Worm (Caenorhabditis elegans) whole organism, L2 larva: Measurements from ENCODE around the gene frm-7.

ENCODE experiments used
- C34F6.9 ChIP-seq: fragments of 150-350 bp; optimal IDR thresholded peaks from 2 replicates; lab custom pipeline; 2014; ENCODE audit warnings: missing biosample characterization, missing genetic modification characterization
- F13H6.1 ChIP-seq: sonication (generic microtip); optimal IDR thresholded peaks from 2 replicates; lab custom pipeline; 2016; ENCODE audit warnings: missing genetic modification characterization, missing compliant biosample characterization
- R02D3.7 ChIP-seq: fragments of 150-350 bp; optimal IDR thresholded peaks from 2 replicates; lab custom pipeline; 2014; ENCODE audit warnings: missing biosample characterization, missing genetic modification characterization
- Y55F3AM.14 ChIP-seq: fragments of 200-800 bp; sonication (Bioruptor generic); optimal IDR thresholded peaks from 2 replicates; lab custom pipeline; 2018; ENCODE audit warnings: mild to moderate bottlenecking, missing genetic modification characterization, missing compliant biosample characterization
- ZK546.5 ChIP-seq: sonication (generic microtip); optimal IDR thresholded peaks from 2 replicates; lab custom pipeline; 2017; ENCODE audit warnings: missing biosample characterization, missing genetic modification characterization
- alr-1 ChIP-seq: fragments of 150-350 bp; optimal IDR thresholded peaks from 2 replicates; lab custom pipeline; 2014; ENCODE audit warnings: missing biosample characterization, missing genetic modification characterization
- aly-2 ChIP-seq: fragments of 150-350 bp; optimal IDR thresholded peaks from 2 replicates; lab custom pipeline; 2014; ENCODE audit warnings: missing biosample characterization, missing genetic modification characterization
- ama-1 ChIP-seq: fragments of 150-350 bp; optimal IDR thresholded peaks from 2 replicates; lab custom pipeline; 2018; ENCODE audit warnings: inconsistent platforms
- blmp-1 ChIP-seq: sonication (generic microtip); optimal IDR thresholded peaks from 2 replicates; lab custom pipeline; 2017; ENCODE audit warnings: missing genetic modification characterization, mild to moderate bottlenecking, missing compliant biosample characterization, antibody characterized with exemption, moderate library complexity; ENCODE audit not compliant: insufficient read depth
- ceh-16 ChIP-seq: fragments of 150-350 bp; optimal IDR thresholded peaks from 2 replicates; lab custom pipeline; 2014; ENCODE audit warnings: missing biosample characterization, missing genetic modification characterization
- ceh-82 ChIP-seq: fragments of 150-350 bp; optimal IDR thresholded peaks from 2 replicates; lab custom pipeline; 2014; ENCODE audit warnings: missing biosample characterization, missing genetic modification characterization
- crh-2 ChIP-seq: sonication (generic microtip); optimal IDR thresholded peaks from 2 replicates; lab custom pipeline; 2017; ENCODE audit warnings: missing biosample characterization, missing genetic modification characterization
- dmd-4 ChIP-seq: sonication (generic microtip); optimal IDR thresholded peaks from 2 replicates; lab custom pipeline; 2017; ENCODE audit warnings: missing biosample characterization, missing genetic modification characterization
- egl-27 ChIP-seq: sonication (generic microtip); optimal IDR thresholded peaks from 3 replicates; lab custom pipeline; 2017; ENCODE audit warnings: missing biosample characterization, missing genetic modification reagents, missing genetic modification characterization
- elt-1 ChIP-seq: fragments of 150-350 bp; optimal IDR thresholded peaks from 2 replicates; lab custom pipeline; 2014; ENCODE audit warnings: missing biosample characterization, missing genetic modification characterization
- elt-3 ChIP-seq: sonication (generic microtip); optimal IDR thresholded peaks from 2 replicates; lab custom pipeline; 2017; ENCODE audit warnings: missing biosample characterization, missing genetic modification characterization
- fos-1 ChIP-seq: fragments of 150-350 bp; optimal IDR thresholded peaks from 2 replicates; lab custom pipeline; 2014; ENCODE audit warnings: missing biosample characterization, missing genetic modification characterization
- gmeb-1 ChIP-seq: fragments of 150-350 bp; optimal IDR thresholded peaks from 2 replicates; lab custom pipeline; 2014; ENCODE audit warnings: missing biosample characterization, missing genetic modification characterization
- lin-11 ChIP-seq: fragments of 150-350 bp; sonication (generic microtip); optimal IDR thresholded peaks from 2 replicates; lab custom pipeline; 2014; ENCODE audit warnings: missing biosample characterization, missing genetic modification characterization, inconsistent platforms, mixed read lengths
- lin-13 ChIP-seq: fragments of 150-350 bp; optimal IDR thresholded peaks from 2 replicates; lab custom pipeline; 2014; ENCODE audit warnings: missing biosample characterization, missing genetic modification reagents, missing genetic modification characterization
- lin-39 ChIP-seq: fragments of 150-350 bp; optimal IDR thresholded peaks from 2 replicates; lab custom pipeline; 2014; ENCODE audit warnings: missing biosample characterization, missing genetic modification reagents, missing genetic modification characterization
- lsy-2 ChIP-seq, 2 experiments: fragments of 150-350 bp in 1 of 2; sonication (generic microtip) in 1 of 2; optimal IDR thresholded peaks; 2 replicates each; lab custom pipeline; 2014 to 2017; ENCODE audit warnings: missing biosample characterization in 2 of 2, missing genetic modification characterization in 2 of 2
- mab-5 ChIP-seq: fragments of 150-350 bp; optimal IDR thresholded peaks from 2 replicates; lab custom pipeline; 2014; ENCODE audit warnings: missing biosample characterization, missing genetic modification characterization
- mbf-1 ChIP-seq: sonication (generic microtip); optimal IDR thresholded peaks from 2 replicates; lab custom pipeline; 2017; ENCODE audit warnings: missing biosample characterization, missing genetic modification characterization
- mdl-1 ChIP-seq, 2 experiments: fragments of 150-350 bp in 1 of 2; sonication (generic microtip) in 1 of 2; optimal IDR thresholded peaks; 2 replicates each; lab custom pipeline; 2017; ENCODE audit warnings: missing biosample characterization in 2 of 2, missing genetic modification characterization in 2 of 2
- nhr-10 ChIP-seq: sonication (generic microtip); optimal IDR thresholded peaks from 2 replicates; lab custom pipeline; 2017; ENCODE audit warnings: missing biosample characterization, missing genetic modification characterization
- nhr-12 ChIP-seq: fragments of 150-350 bp; optimal IDR thresholded peaks from 2 replicates; lab custom pipeline; 2014; ENCODE audit warnings: missing biosample characterization, missing genetic modification characterization
- nhr-129 ChIP-seq: fragments of 150-350 bp; optimal IDR thresholded peaks from 2 replicates; lab custom pipeline; 2014; ENCODE audit warnings: missing biosample characterization, missing genetic modification characterization
- nhr-21 ChIP-seq: fragments of 150-350 bp; optimal IDR thresholded peaks from 2 replicates; lab custom pipeline; 2014; ENCODE audit warnings: missing biosample characterization, missing genetic modification characterization
- nhr-237 ChIP-seq: fragments of 150-350 bp; optimal IDR thresholded peaks from 2 replicates; lab custom pipeline; 2014; ENCODE audit warnings: missing biosample characterization, missing genetic modification characterization
- nhr-25 ChIP-seq: fragments of 150-350 bp; sonication (generic microtip); optimal IDR thresholded peaks from 3 replicates; lab custom pipeline; 2014; ENCODE audit warnings: missing biosample characterization, missing genetic modification characterization
- nhr-6 ChIP-seq: fragments of 150-350 bp; optimal IDR thresholded peaks from 2 replicates; lab custom pipeline; 2014; ENCODE audit warnings: missing biosample characterization, missing genetic modification characterization
- nhr-77 ChIP-seq: fragments of 150-350 bp; optimal IDR thresholded peaks from 2 replicates; lab custom pipeline; 2014; ENCODE audit warnings: missing biosample characterization, missing genetic modification characterization
- peb-1 ChIP-seq: fragments of 150-350 bp; optimal IDR thresholded peaks from 2 replicates; lab custom pipeline; 2014; ENCODE audit warnings: missing biosample characterization, missing genetic modification characterization
- sem-4 ChIP-seq: fragments of 150-350 bp; optimal IDR thresholded peaks from 2 replicates; lab custom pipeline; 2014; ENCODE audit warnings: missing biosample characterization, missing genetic modification reagents, missing genetic modification characterization
- skn-1 ChIP-seq: sonication (generic microtip); optimal IDR thresholded peaks from 2 replicates; lab custom pipeline; 2017; ENCODE audit warnings: missing biosample characterization, missing genetic modification characterization
- sma-3 ChIP-seq: sonication (generic microtip); optimal IDR thresholded peaks from 2 replicates; lab custom pipeline; 2016; ENCODE audit warnings: missing genetic modification reagents, missing genetic modification characterization, missing compliant biosample characterization
- sma-9 ChIP-seq, 2 experiments: fragments of 150-350 bp in 1 of 2; sonication (generic microtip) in 1 of 2; optimal IDR thresholded peaks; 2 replicates each; lab custom pipeline; 2014 to 2016; ENCODE audit warnings: missing genetic modification characterization in 2 of 2, mild to moderate bottlenecking in 1 of 2, missing biosample characterization in 1 of 2, missing compliant biosample characterization in 1 of 2, missing genetic modification reagents in 1 of 2, moderate library complexity in 1 of 2
- unc-39 ChIP-seq: fragments of 150-350 bp; optimal IDR thresholded peaks from 2 replicates; lab custom pipeline; 2014; ENCODE audit warnings: missing biosample characterization, missing genetic modification characterization
- unc-55 ChIP-seq: fragments of 150-350 bp; sonication (generic microtip); optimal IDR thresholded peaks from 3 replicates; lab custom pipeline; 2014; ENCODE audit warnings: missing biosample characterization, missing genetic modification reagents, missing genetic modification characterization
- unc-62 ChIP-seq: fragments of 150-350 bp; optimal IDR thresholded peaks from 2 replicates; lab custom pipeline; 2014; ENCODE audit warnings: missing biosample characterization, missing genetic modification reagents, missing genetic modification characterization
- zag-1 ChIP-seq: fragments of 150-350 bp; optimal IDR thresholded peaks from 2 replicates; lab custom pipeline; 2014; ENCODE audit warnings: missing biosample characterization, missing genetic modification characterization
- ztf-1 ChIP-seq: fragments of 200-800 bp; sonication (Bioruptor generic); conservative IDR thresholded peaks from 2 replicates; pipeline ENCODE4 v1.3.6; 2022; ENCODE audit warnings: missing genetic modification characterization, missing compliant biosample characterization
- ztf-11 ChIP-seq: sonication (generic microtip); optimal IDR thresholded peaks from 2 replicates; lab custom pipeline; 2017; ENCODE audit warnings: missing biosample characterization, missing genetic modification characterization
- ztf-4 ChIP-seq: fragments of 150-350 bp; optimal IDR thresholded peaks from 2 replicates; lab custom pipeline; 2014; ENCODE audit warnings: missing biosample characterization, missing genetic modification characterization

The frm-7 gene

ce11 chrV:12320274-12320839 is 18.1 kb downstream of the frm-7 start:
- TF ChIP-seq nhr-21 (tag; lab: Kevin White, UChicago) (peak; percentile 15), lsy-2 (tag; optimal IDR thresholded peaks at IDR 0.05; lab: Kevin White, UChicago) (peak in 1 of 2 experiments; percentile 18), gmeb-1 (tag; lab: Kevin White, UChicago) (no peak), sma-9 (GFP tag; optimal IDR thresholded peaks at IDR 0.05; lab: Kevin White, UChicago) (peak; percentile 26), sma-9 (tag; optimal IDR thresholded peaks at IDR 0.05; lab: Kevin White, UChicago) (no peak)
- TF ChIP-seq, all 48 proteins: peak for 3

ce11 chrV:12326638-12327037 is 24.4 kb downstream of the frm-7 start:
- TF ChIP-seq aly-2 (no peak), C34F6.9 (tag; lab: Kevin White, UChicago) (peak; percentile 15), nhr-10 (no peak), unc-55 (GFP tag; lab: Kevin White, UChicago) (peak; percentile 6), mab-5 (tag; lab: Kevin White, UChicago) (peak; percentile 9)

ce11 chrV:12329173-12329572 is 26.9 kb downstream of the frm-7 start:
- no peak for TF ChIP-seq ZK546.5 (tag; lab: Kevin White, UChicago)
- no peak for TF ChIP-seq alr-1 (tag; lab: Kevin White, UChicago)
- no peak for TF ChIP-seq fos-1 (tag; lab: Kevin White, UChicago)
- no peak for TF ChIP-seq nhr-21 (tag; lab: Kevin White, UChicago)
- no peak for TF ChIP-seq blmp-1 (tag; lab: Kevin White, UChicago)
- TF ChIP-seq elt-3 (tag; lab: Kevin White, UChicago), result no peak
- TF ChIP-seq lin-11 (tag; lab: Kevin White, UChicago), result no peak
- TF ChIP-seq lsy-2 (tag; optimal IDR thresholded peaks at IDR 0.05; lab: Kevin White, UChicago), result no peak

- TF ChIP-seq sma-9 (GFP tag; optimal IDR thresholded peaks at IDR 0.05; lab: Kevin White, UChicago) (peak; percentile 43), sma-9 (tag; optimal IDR thresholded peaks at IDR 0.05; lab: Kevin White, UChicago) (no peak), R02D3.7 (tag; lab: Kevin White, UChicago) (no peak), mbf-1 (tag; lab: Kevin White, UChicago) (no peak), elt-3 (tag; lab: Kevin White, UChicago) (no peak), nhr-77 (no peak), lin-13 (no peak), mdl-1 (tag; optimal IDR thresholded peaks at IDR 0.05; lab: Kevin White, UChicago) (no peak), mab-5 (tag; lab: Kevin White, UChicago) (no peak), nhr-129 (peak; percentile 42), zag-1 (tag; lab: Kevin White, UChicago) (no peak), dmd-4 (tag; lab: Kevin White, UChicago) (no peak), nhr-21 (tag; lab: Kevin White, UChicago) (no peak), aly-2 (no peak), sem-4 (no peak), nhr-6 (tag; lab: Kevin White, UChicago) (no peak), lsy-2 (tag; optimal IDR thresholded peaks at IDR 0.05; lab: Kevin White, UChicago) (peak in 1 of 2 experiments; percentile 30), elt-1 (tag; lab: Kevin White, UChicago) (no peak), C34F6.9 (tag; lab: Kevin White, UChicago) (no peak), fos-1 (tag; lab: Kevin White, UChicago) (no peak), ceh-16 (tag; lab: Kevin White, UChicago) (no peak), lin-11 (tag; lab: Kevin White, UChicago) (no peak), F13H6.1 (peak; percentile 15), nhr-12 (tag; lab: Kevin White, UChicago) (no peak), ztf-11 (no peak), gmeb-1 (tag; lab: Kevin White, UChicago) (no peak), unc-39 (tag; lab: Kevin White, UChicago) (no peak), Y55F3AM.14 (GFP tag; lab: Kevin White, UChicago) (no peak), crh-2 (tag; lab: Kevin White, UChicago) (peak; percentile 21), sma-3 (GFP tag; lab: Kevin White, UChicago) (no peak), unc-62 (GFP tag; lab: Kevin White, UChicago) (no peak), nhr-25 (no peak), skn-1 (tag; lab: Kevin White, UChicago) (no peak), ceh-82 (tag; lab: Kevin White, UChicago) (no peak), peb-1 (tag; lab: Kevin White, UChicago) (no peak), ama-1 (lab: Kevin White, UChicago) (no peak), ztf-1 (GFP tag; lab: Robert Waterston, UW) (no peak), ZK546.5 (tag; lab: Kevin White, UChicago) (no peak), ztf-4 (tag; lab: Kevin White, UChicago) (no peak), nhr-237 (tag; lab: Kevin White, UChicago) (no peak), egl-27 (tag; lab: Kevin White, UChicago) (no peak), blmp-1 (tag; lab: Kevin White, UChicago) (no peak), unc-55 (GFP tag; lab: Kevin White, UChicago) (peak; percentile 41), lin-39 (no peak)
These were observed 29.5 kb downstream of the frm-7 start for ce11 chrV:12331820-12332219.
